Worm (Caenorhabditis elegans) whole organism, L4/young adult: ENCODE data around the gene dhs-6.

Source experiments
- W03F9.2 ChIP-seq: fragments of 150-350 bp; optimal IDR thresholded peaks from 2 replicates; lab custom pipeline; 2014; ENCODE audit warnings: missing biosample characterization, missing genetic modification characterization
- dao-5 ChIP-seq: sonication (generic microtip); optimal IDR thresholded peaks from 2 replicates; lab custom pipeline; 2016; ENCODE audit warnings: missing genotype, missing genetic modification characterization, moderate library complexity, missing compliant biosample characterization
- him-1 ChIP-seq: sonication (generic microtip); optimal IDR thresholded peaks from 2 replicates; lab custom pipeline; 2016; ENCODE audit warnings: missing genotype, missing genetic modification reagents, missing genetic modification characterization, missing compliant biosample characterization

ce11 chrII:5667540-5667939 lies 48.4 kb upstream of the dhs-6 start:
- TF ChIP-seq him-1 (tag; lab: Kevin White, UChicago) (no peak), W03F9.2 (no peak), dao-5 (tag; lab: Kevin White, UChicago) (no peak)
